Worm (Caenorhabditis elegans) whole organism, young adult: ENCODE measurements around the gene R03D7.15.

Experiments used
- bed-1 ChIP-seq: fragments of 200-800 bp; sonication (Bioruptor generic); IDR thresholded peaks from 2 replicates; pipeline ENCODE4 v1.3.6; 2022; ENCODE audit warnings: missing genetic modification reagents, missing genetic modification characterization, missing compliant biosample characterization
- repo-1 ChIP-seq: sonication (generic microtip); optimal IDR thresholded peaks from 2 replicates; lab custom pipeline; 2017; ENCODE audit warnings: mild to moderate bottlenecking, missing genetic modification characterization, missing compliant biosample characterization
- unc-130 ChIP-seq: sonication (generic microtip); optimal IDR thresholded peaks from 2 replicates; lab custom pipeline; 2016; ENCODE audit warnings: missing genetic modification reagents, missing genetic modification characterization, missing compliant biosample characterization

DNA sequence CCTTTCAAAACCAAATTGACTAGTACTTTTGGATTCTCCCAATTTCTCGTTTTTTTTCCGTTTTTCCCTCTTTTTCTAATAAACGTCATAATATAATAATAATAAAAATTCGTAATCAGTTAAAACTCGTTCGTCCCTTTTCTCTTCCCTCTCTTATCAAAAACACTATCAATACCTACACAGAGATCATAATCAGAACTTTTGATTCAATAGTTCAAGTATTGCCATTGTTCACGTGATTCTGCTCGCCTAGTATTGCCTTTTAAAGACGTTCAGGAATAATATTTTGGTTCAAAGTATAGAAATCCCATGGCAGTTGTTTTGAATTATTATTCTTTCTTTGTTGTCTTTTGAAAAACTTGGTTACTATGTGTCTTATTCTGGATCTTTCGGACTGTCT lies 17.3 kb upstream of the R03D7.15 start:
- no peak for TF ChIP-seq repo-1 (tag; lab: Kevin White, UChicago)
- TF ChIP-seq bed-1 (GFP tag; lab: Robert Waterston, UW), result no peak
- TF ChIP-seq unc-130, result no peak
